Worm (Caenorhabditis elegans) whole organism, L4 larva: Measurements from ENCODE around the gene clec-203.

ENCODE experiments used
- F37D6.2 ChIP-seq: sonication (generic microtip); optimal IDR thresholded peaks from 2 replicates; lab custom pipeline; 2016; ENCODE audit warnings: mild to moderate bottlenecking, missing genetic modification characterization, missing compliant biosample characterization
- F49E8.2 ChIP-seq: sonication (generic microtip); optimal IDR thresholded peaks from 2 replicates; lab custom pipeline; 2016; ENCODE audit warnings: missing compliant biosample characterization, mild to moderate bottlenecking, missing genetic modification characterization, borderline replicate concordance
- T20F7.1 ChIP-seq: fragments of 200-800 bp; sonication (Bioruptor generic); optimal IDR thresholded peaks from 2 replicates; lab custom pipeline; 2018; ENCODE audit warnings: mild to moderate bottlenecking, missing genetic modification characterization, missing compliant biosample characterization
- Y105C5A.15 ChIP-seq: fragments of 200-800 bp; sonication (Bioruptor generic); IDR thresholded peaks from 2 replicates; pipeline ENCODE4 v1.3.6; 2022; ENCODE audit warnings: missing genetic modification characterization, missing compliant biosample characterization
- Y48G9A.11 ChIP-seq: fragments of 200-800 bp; sonication (Bioruptor generic); IDR thresholded peaks from 2 replicates; pipeline ENCODE4 v1.3.6; 2022; ENCODE audit warnings: missing genetic modification reagents, missing genetic modification characterization, missing compliant biosample characterization
- ZK337.2 ChIP-seq: fragments of 200-800 bp; sonication (Bioruptor generic); IDR thresholded peaks from 2 replicates; pipeline ENCODE4 v1.3.6; 2022; ENCODE audit warnings: missing genetic modification reagents, missing genetic modification characterization, missing compliant biosample characterization
- ama-1 ChIP-seq: fragments of 150-350 bp; optimal IDR thresholded peaks from 2 replicates; lab custom pipeline; 2014; ENCODE audit warnings: inconsistent platforms, mixed read lengths
- arid-1 ChIP-seq: fragments of 200-800 bp; sonication (Bioruptor generic); conservative IDR thresholded peaks from 2 replicates; pipeline ENCODE4 v1.3.6; 2022; ENCODE audit warnings: missing genetic modification reagents, missing genetic modification characterization, missing compliant biosample characterization
- ceh-20 ChIP-seq: fragments of 200-800 bp; sonication (Bioruptor generic); IDR thresholded peaks from 2 replicates; pipeline ENCODE4 v1.3.6; 2022; ENCODE audit warnings: missing genetic modification reagents, missing genetic modification characterization, missing compliant biosample characterization
- ceh-28 ChIP-seq: fragments of 150-350 bp; optimal IDR thresholded peaks from 2 replicates; lab custom pipeline; 2014; ENCODE audit warnings: missing biosample characterization, missing genetic modification reagents, missing genetic modification characterization
- ceh-32 ChIP-seq: sonication (generic microtip); optimal IDR thresholded peaks from 2 replicates; lab custom pipeline; 2016; ENCODE audit warnings: mild to moderate bottlenecking, missing genetic modification characterization, missing compliant biosample characterization; ENCODE audit not compliant: poor library complexity
- ceh-82 ChIP-seq: sonication (generic microtip); optimal IDR thresholded peaks from 2 replicates; lab custom pipeline; 2017; ENCODE audit warnings: missing biosample characterization, missing genetic modification characterization
- cey-2 ChIP-seq: sonication (generic microtip); optimal IDR thresholded peaks from 3 replicates; lab custom pipeline; 2017; ENCODE audit warnings: missing genetic modification characterization, mild to moderate bottlenecking, missing compliant biosample characterization, antibody characterized with exemption, borderline replicate concordance; ENCODE audit not compliant: insufficient read depth
- daf-16 ChIP-seq, 3 experiments: sonication (generic microtip); optimal IDR thresholded peaks; 2 replicates each; lab custom pipeline; 2016 to 2017; ENCODE audit warnings: missing genetic modification characterization in 3 of 3, missing genetic modification reagents in 3 of 3, mild to moderate bottlenecking in 2 of 3, missing compliant biosample characterization in 2 of 3, missing biosample characterization in 1 of 3, moderate library complexity in 1 of 3
- dmd-9 ChIP-seq: fragments of 200-800 bp; sonication (Bioruptor generic); IDR thresholded peaks from 2 replicates; pipeline ENCODE4 v1.3.6; 2022; ENCODE audit warnings: missing genetic modification reagents, missing genetic modification characterization, missing compliant biosample characterization
- duxl-1 ChIP-seq: sonication (generic microtip); optimal IDR thresholded peaks from 2 replicates; lab custom pipeline; 2016; ENCODE audit warnings: mild to moderate bottlenecking, missing genetic modification characterization, moderate library complexity, missing compliant biosample characterization; ENCODE audit not compliant: poor library complexity
- egl-27 ChIP-seq: sonication (generic microtip); optimal IDR thresholded peaks from 3 replicates; lab custom pipeline; 2017; ENCODE audit warnings: missing biosample characterization, missing genetic modification reagents, missing genetic modification characterization
- egl-43 ChIP-seq: fragments of 200-800 bp; sonication (Bioruptor generic); IDR thresholded peaks from 2 replicates; pipeline ENCODE4 v1.3.6; 2022; ENCODE audit warnings: missing genetic modification reagents, missing genetic modification characterization, missing compliant biosample characterization
- hlh-30 ChIP-seq: sonication (generic microtip); optimal IDR thresholded peaks from 2 replicates; lab custom pipeline; 2017; ENCODE audit warnings: antibody characterized with exemption, mild to moderate bottlenecking, missing genetic modification characterization, missing compliant biosample characterization; ENCODE audit not compliant: insufficient read depth
- hmg-1.1 ChIP-seq: fragments of 200-800 bp; sonication (Bioruptor generic); IDR thresholded peaks from 2 replicates; pipeline ENCODE4 v1.3.6; 2022; ENCODE audit warnings: missing genetic modification reagents, missing genetic modification characterization, missing compliant biosample characterization
- jun-1 ChIP-seq: fragments of 150-350 bp; optimal IDR thresholded peaks from 2 replicates; lab custom pipeline; 2014; ENCODE audit warnings: missing biosample characterization, missing genetic modification reagents, missing genetic modification characterization
- lim-7 ChIP-seq: fragments of 200-800 bp; sonication (Bioruptor generic); IDR thresholded peaks from 2 replicates; pipeline ENCODE4 v1.3.6; 2022; ENCODE audit warnings: missing genetic modification characterization, missing compliant biosample characterization
- lin-13 ChIP-seq: fragments of 150-350 bp; optimal IDR thresholded peaks from 2 replicates; lab custom pipeline; 2014; ENCODE audit warnings: missing biosample characterization, missing genetic modification reagents, missing genetic modification characterization
- lin-38 ChIP-seq: fragments of 200-800 bp; sonication (Bioruptor generic); IDR thresholded peaks from 2 replicates; pipeline ENCODE4 v1.3.6; 2022; ENCODE audit warnings: missing genetic modification reagents, missing genetic modification characterization, missing compliant biosample characterization
- madf-5 ChIP-seq, 2 experiments: fragments of 200-800 bp; sonication (Bioruptor generic); IDR thresholded peaks; 2 replicates each; pipeline ENCODE4 v1.3.6; 2022; ENCODE audit warnings: missing compliant biosample characterization in 2 of 2, missing genetic modification characterization in 2 of 2
- madf-9 ChIP-seq: fragments of 200-800 bp; sonication (Bioruptor generic); conservative IDR thresholded peaks from 2 replicates; pipeline ENCODE4 v1.3.6; 2022; ENCODE audit warnings: missing genetic modification reagents, missing genetic modification characterization, missing compliant biosample characterization
- mdl-1 ChIP-seq, 2 experiments: fragments of 150-350 bp in 1 of 2; sonication (generic microtip) in 1 of 2; optimal IDR thresholded peaks; 2 replicates each; lab custom pipeline; 2014 to 2017; ENCODE audit warnings: missing biosample characterization in 2 of 2, missing genetic modification characterization in 2 of 2
- mes-2 ChIP-seq: sonication (generic microtip); optimal IDR thresholded peaks from 2 replicates; lab custom pipeline; 2016; ENCODE audit warnings: missing genotype, mild to moderate bottlenecking, missing genetic modification characterization, missing compliant biosample characterization; ENCODE audit not compliant: poor library complexity, severe bottlenecking
- mxl-2 ChIP-seq: fragments of 200-800 bp; sonication (Bioruptor generic); conservative IDR thresholded peaks from 2 replicates; pipeline ENCODE4 v1.3.6; 2022; ENCODE audit warnings: missing genetic modification reagents, missing genetic modification characterization, missing compliant biosample characterization
- nhr-102 ChIP-seq: sonication (generic microtip); optimal IDR thresholded peaks from 2 replicates; lab custom pipeline; 2016; ENCODE audit warnings: mild to moderate bottlenecking, missing genetic modification characterization, moderate library complexity, missing compliant biosample characterization
- nhr-237 ChIP-seq: sonication (generic microtip); optimal IDR thresholded peaks from 2 replicates; lab custom pipeline; 2017; ENCODE audit warnings: missing biosample characterization, missing genetic modification characterization
- nhr-48 ChIP-seq: sonication (generic microtip); optimal IDR thresholded peaks from 2 replicates; lab custom pipeline; 2016; ENCODE audit warnings: mild to moderate bottlenecking, missing genetic modification characterization, missing compliant biosample characterization
- nhr-6 ChIP-seq: fragments of 150-350 bp; optimal IDR thresholded peaks from 2 replicates; lab custom pipeline; 2014; ENCODE audit warnings: missing biosample characterization, missing genetic modification characterization
- pha-4 ChIP-seq, 2 experiments: fragments of 150-350 bp in 1 of 2; fragments of 200-800 bp in 1 of 2; sonication (Bioruptor generic) in 1 of 2; IDR thresholded peaks in 1 of 2; optimal IDR thresholded peaks in 1 of 2; 2 replicates each; pipeline versions ENCODE4 v1.3.6 to Lab custom; 2014 to 2022; ENCODE audit warnings: missing genetic modification characterization in 2 of 2, missing genetic modification reagents in 2 of 2, missing biosample characterization in 1 of 2, missing compliant biosample characterization in 1 of 2
- pqm-1 ChIP-seq: sonication (generic microtip); optimal IDR thresholded peaks from 2 replicates; lab custom pipeline; 2017; ENCODE audit warnings: missing biosample characterization, missing genetic modification characterization
- sdz-12 ChIP-seq: fragments of 200-800 bp; sonication (Bioruptor generic); optimal IDR thresholded peaks from 2 replicates; lab custom pipeline; 2018; ENCODE audit warnings: mild to moderate bottlenecking, missing genetic modification characterization, missing compliant biosample characterization
- set-16 ChIP-seq: fragments of 200-800 bp; sonication (Bioruptor generic); IDR thresholded peaks from 2 replicates; pipeline ENCODE4 v1.3.6; 2022; ENCODE audit warnings: missing genetic modification reagents, missing genetic modification characterization, missing compliant biosample characterization
- tra-1 ChIP-seq: fragments of 200-800 bp; sonication (Bioruptor generic); IDR thresholded peaks from 2 replicates; pipeline ENCODE4 v1.3.6; 2022; ENCODE audit warnings: missing genetic modification reagents, missing genetic modification characterization, missing compliant biosample characterization
- unc-62 ChIP-seq, 3 experiments: fragments of 150-350 bp in 1 of 3; sonication (generic microtip); optimal IDR thresholded peaks in 2 of 3; peaks in 1 of 3; 1 replicate in 1 of 3; 2 replicates in 2 of 3; lab custom pipeline; 2014 to 2017; ENCODE audit warnings: missing biosample characterization in 3 of 3, missing genetic modification characterization in 3 of 3, missing genetic modification reagents in 3 of 3, missing genotype in 1 of 3
- vab-7 ChIP-seq: fragments of 200-800 bp; sonication (Bioruptor generic); IDR thresholded peaks from 2 replicates; pipeline ENCODE4 v1.3.6; 2022; ENCODE audit warnings: missing genetic modification reagents, missing genetic modification characterization, missing compliant biosample characterization
- zfp-3 ChIP-seq: fragments of 200-800 bp; sonication (Bioruptor generic); conservative IDR thresholded peaks from 2 replicates; pipeline ENCODE4 v1.3.6; 2022; ENCODE audit warnings: missing genetic modification reagents, missing genetic modification characterization, missing compliant biosample characterization

Gene clec-203

DNA sequence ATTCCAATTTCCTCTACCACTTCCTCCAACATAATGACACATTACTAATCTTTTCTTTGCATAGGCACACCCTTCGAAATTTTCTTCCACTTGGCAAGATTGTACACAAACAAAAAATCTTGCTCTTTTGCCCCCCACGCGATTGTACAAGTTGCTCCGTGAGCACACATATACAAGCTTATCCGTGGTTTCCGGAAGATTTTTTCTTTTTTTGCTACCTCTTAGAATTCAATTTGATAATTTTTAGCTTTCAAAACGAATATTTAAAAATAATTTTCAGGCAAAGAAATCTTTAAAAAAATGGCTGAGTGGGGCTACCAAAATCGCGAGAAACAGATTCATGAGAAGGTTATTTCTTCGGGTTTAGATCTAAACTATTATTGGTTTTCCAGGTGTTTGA lies 24.6 kb downstream of the clec-203 start, which contains the start of gene Y50D4B.1:
TSS of gene Y50D4B.1 (plus strand) at position 301 of the 400 bp plus-strand sequence.
- TF ChIP-seq pha-4 (GFP tag; IDR thresholded peaks at IDR 0.05; lab: Robert Waterston, UW) (no peak), pha-4 (tag; optimal IDR thresholded peaks at IDR 0.05; lab: Kevin White, UChicago) (no peak), duxl-1 (tag; lab: Kevin White, UChicago) (no peak), pqm-1 (tag; lab: Kevin White, UChicago) (no peak), mdl-1 (tag; optimal IDR thresholded peaks at IDR 0.05; lab: Kevin White, UChicago) (no peak)

DNA sequence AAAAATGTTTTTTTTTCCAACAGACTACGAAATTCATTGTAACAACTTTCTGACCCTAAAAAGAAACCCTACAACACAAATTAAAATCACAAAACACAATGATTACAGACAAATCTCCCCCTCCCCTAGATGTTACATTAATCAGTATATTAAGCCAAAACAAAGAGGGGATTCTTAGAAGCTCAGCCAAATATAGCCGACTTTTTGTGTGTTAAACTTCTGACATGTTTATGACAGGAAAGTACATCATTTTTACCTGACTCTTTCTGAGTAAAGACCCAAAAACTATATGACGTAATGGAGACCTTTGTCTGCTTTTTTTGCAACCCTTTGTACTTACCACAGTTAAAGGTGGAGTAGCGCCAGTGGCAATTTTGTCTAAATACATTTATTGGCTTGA lies 32.0 kb downstream of the clec-203 start:
- TF ChIP-seq sdz-12 (GFP tag; lab: Kevin White, UChicago), result no peak
- TF ChIP-seq egl-27 (tag; lab: Kevin White, UChicago), result no peak
- TF ChIP-seq F49E8.2 (tag; lab: Kevin White, UChicago), result no peak
- TF ChIP-seq mxl-2, result no peak
- TF ChIP-seq mes-2 (tag; lab: Kevin White, UChicago), result no peak
- TF ChIP-seq Y105C5A.15 (GFP tag; lab: Robert Waterston, UW), result no peak
- TF ChIP-seq arid-1 (GFP tag; lab: Robert Waterston, UW), result no peak
- no peak for TF ChIP-seq nhr-48 (tag; lab: Kevin White, UChicago)
- TF ChIP-seq F37D6.2 (tag; lab: Kevin White, UChicago), result no peak
- TF ChIP-seq ama-1 (lab: Kevin White, UChicago), result no peak
- no peak for TF ChIP-seq set-16
- TF ChIP-seq madf-9 (GFP tag; lab: Robert Waterston, UW), result no peak

DNA sequence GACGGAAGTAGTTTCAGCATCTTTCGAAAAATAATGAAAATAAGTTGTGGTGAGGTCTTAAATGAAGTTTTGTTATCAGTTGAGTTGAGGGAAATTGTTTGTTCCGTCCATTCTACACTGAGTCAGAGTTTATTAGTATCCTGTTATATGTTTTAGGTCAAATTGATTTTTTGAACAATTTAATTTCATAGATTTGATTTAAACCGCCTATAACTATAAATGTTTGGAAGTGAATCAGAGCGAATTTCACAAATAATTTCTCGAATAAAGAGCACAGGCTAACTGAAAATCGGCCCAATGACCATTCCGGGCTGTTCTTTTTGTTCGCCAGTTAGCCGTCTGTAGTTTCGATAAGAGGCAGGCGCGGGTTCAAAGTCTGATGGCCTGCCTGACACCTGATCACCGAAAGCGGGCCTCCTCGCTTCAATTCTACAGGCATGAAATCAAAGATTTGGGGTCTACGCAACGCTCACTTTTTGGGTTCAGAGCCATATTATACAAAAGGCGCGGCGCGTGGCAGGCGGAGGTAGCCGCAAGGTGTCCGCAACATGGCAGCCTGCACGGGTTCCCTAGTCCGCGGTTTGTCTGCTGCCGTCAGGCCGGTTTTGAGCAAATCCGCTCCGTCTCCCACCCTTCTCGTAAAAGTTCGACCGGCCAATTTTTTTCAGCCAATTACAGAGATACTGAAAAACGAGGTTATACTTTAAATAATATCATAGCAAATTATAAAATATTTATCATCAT lies 44.0 kb downstream of the clec-203 start, which contains the start of gene W07B8.4:
TSS of gene W07B8.4 (minus strand) at position 51 of the 744 bp plus-strand sequence.
- TF ChIP-seq cey-2 (no peak), nhr-237 (tag; lab: Kevin White, UChicago) (no peak), nhr-102 (tag; lab: Kevin White, UChicago) (peak; percentile 3), T20F7.1 (no peak), pha-4 (GFP tag; IDR thresholded peaks at IDR 0.05; lab: Robert Waterston, UW) (0 out of 2 replicates have a peak, but pooled peaks have one; percentile 52), pha-4 (tag; optimal IDR thresholded peaks at IDR 0.05; lab: Kevin White, UChicago) (no peak), jun-1 (tag; lab: Kevin White, UChicago) (no peak), ceh-82 (no peak), ceh-20 (GFP tag; lab: Robert Waterston, UW) (no peak), dmd-9 (GFP tag; lab: Robert Waterston, UW) (no peak), lim-7 (no peak), lin-38 (GFP tag; lab: Robert Waterston, UW) (peak; percentile 41), ceh-32 (tag; lab: Kevin White, UChicago) (no peak), daf-16 (GFP tag; optimal IDR thresholded peaks at IDR 0.05; lab: Kevin White, UChicago) (no peak), daf-16 (tag; optimal IDR thresholded peaks at IDR 0.05; lab: Kevin White, UChicago) (no peak), vab-7 (GFP tag; lab: Robert Waterston, UW) (no peak), hmg-1.1 (GFP tag; lab: Robert Waterston, UW) (no peak), lin-13 (GFP tag; lab: Kevin White, UChicago) (no peak), mdl-1 (tag; optimal IDR thresholded peaks at IDR 0.05; lab: Kevin White, UChicago) (no peak), ceh-28 (tag; lab: Kevin White, UChicago) (no peak), zfp-3 (peak; percentile 62; the same call in 1 of the 2 replicates), unc-62 (GFP tag; optimal IDR thresholded peaks at IDR 0.05 in 1 of 2; lab: Kevin White, UChicago) (peak in 1 of 2 experiments; percentile 39), unc-62 (tag; optimal IDR thresholded peaks at IDR 0.05; lab: Kevin White, UChicago) (no peak), ZK337.2 (GFP tag; lab: Robert Waterston, UW) (no peak), egl-43 (no peak), madf-5 (GFP tag; IDR thresholded peaks at IDR 0.05; lab: Robert Waterston, UW) (no peak), F49E8.2 (tag; lab: Kevin White, UChicago) (no peak), hlh-30 (tag; lab: Kevin White, UChicago) (no peak), Y48G9A.11 (GFP tag; lab: Robert Waterston, UW) (peak; percentile 31; the same call in 1 of the 2 replicates), tra-1 (GFP tag; lab: Robert Waterston, UW) (no peak), set-16 (peak; percentile 82), nhr-6 (tag; lab: Kevin White, UChicago) (no peak), mes-2 (tag; lab: Kevin White, UChicago) (no peak), Y105C5A.15 (GFP tag; lab: Robert Waterston, UW) (no peak)
